Fruit fly (Drosophila melanogaster) whole organism, larva: ENCODE data around the gene lgs.

Source experiments
- noc ChIP-seq: fragments of 200-800 bp; sonication (Bioruptor generic); optimal IDR thresholded peaks from 3 replicates; lab custom pipeline; 2019; ENCODE audit warnings: missing biosample characterization, mild to moderate bottlenecking, missing genetic modification characterization, moderate library complexity

lgs gene

DNA sequence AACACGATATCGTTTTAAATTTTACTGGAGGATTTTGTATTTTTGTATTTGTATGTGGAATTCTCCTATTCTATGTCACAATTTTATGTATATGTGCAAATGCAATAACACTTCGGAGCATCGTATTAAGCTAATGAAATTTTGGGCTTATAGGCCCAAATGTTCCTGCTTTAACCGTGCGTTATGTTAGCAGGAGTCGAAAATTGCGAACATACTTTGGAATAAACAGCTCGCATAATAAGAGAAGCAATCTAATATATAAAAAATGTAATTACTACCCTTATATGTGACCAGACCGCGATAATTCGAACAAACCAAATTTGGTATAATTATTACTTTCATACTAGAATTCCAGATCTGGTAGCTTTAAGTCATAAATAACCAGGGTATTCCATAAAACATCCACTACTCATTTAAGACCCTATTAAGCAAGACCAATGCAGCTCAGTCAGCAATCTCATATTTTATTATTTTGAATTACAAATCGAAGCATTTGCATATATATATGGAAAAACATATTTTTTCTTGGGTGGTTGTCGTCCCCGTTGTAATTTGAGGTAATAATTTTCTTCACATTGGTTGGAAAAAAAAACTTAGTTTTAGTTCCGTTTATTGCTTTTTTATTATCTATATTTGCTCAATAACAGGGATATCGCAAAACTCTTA, at the start of gene lgs:
Gene lgs (minus strand): TSS at position 320 of the 666 bp plus-strand sequence.
- no peak for TF ChIP-seq noc (tag; lab: Kevin White, UChicago)

DNA sequence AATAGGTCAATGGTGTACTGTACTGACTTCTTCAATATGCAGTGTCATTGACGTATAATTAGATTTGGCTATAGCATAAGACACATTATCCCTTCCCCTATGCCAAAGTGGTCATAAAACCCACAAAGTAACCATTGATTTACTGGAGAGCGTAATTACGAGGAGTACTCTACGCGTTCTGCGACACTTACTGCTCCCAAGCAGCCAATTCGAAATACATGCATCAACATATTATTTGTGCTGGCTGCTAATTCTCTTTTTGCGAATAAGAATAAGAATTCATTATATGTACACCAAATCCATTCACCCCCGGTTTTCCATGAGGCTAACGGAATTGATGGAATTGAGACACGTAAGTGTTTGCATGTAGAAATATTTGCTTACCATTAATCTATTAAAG, 48.9 kb upstream of the lgs start:
- no peak for TF ChIP-seq noc (tag; lab: Kevin White, UChicago)

DNA sequence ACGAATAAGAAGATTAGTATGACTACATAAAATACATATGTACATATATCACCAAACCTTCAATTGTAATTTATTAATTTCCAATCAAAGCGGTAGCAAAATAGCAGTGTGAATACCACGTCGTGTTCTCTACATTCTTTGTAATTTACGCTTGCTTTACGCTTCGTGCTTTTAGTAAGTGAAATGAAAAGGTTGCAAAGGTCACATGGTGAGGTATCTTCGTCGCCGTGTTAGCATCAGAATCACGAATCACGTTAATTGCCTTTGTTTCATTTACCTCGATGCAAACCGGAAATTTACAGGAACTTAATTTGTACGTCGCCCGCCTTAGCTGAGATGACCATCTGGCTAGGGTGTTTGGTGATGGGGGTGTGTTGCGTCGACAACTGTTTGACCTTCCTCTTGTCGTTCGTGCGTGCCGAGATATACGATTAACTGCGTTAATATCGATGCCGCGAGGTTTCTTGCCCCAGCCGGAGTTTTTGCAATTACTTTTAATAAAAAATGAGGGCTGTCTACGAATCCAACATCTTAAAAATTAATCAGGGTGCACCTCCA, 47.1 kb upstream of the lgs start:
- TF ChIP-seq noc (tag; lab: Kevin White, UChicago) = no peak

DNA sequence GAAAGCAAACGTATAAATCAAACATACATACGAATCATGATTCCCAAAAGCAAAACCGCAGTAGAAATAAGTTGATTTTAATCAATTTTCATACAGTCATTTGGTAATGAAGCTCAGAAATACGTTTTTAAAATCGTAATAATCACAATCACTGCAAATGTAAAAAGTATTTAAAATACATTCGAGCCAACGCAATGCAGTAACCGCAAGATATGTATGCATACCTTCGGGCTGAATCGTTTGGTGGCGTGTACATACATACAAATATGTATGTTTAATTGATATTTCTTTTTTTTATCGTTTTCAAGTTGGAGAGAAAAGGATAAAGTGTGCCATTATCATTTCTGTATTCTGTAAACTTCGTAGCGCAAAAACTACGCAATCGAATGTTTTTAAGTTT, 46.4 kb upstream of the lgs start:
- TF ChIP-seq noc (tag; lab: Kevin White, UChicago) = no peak

DNA sequence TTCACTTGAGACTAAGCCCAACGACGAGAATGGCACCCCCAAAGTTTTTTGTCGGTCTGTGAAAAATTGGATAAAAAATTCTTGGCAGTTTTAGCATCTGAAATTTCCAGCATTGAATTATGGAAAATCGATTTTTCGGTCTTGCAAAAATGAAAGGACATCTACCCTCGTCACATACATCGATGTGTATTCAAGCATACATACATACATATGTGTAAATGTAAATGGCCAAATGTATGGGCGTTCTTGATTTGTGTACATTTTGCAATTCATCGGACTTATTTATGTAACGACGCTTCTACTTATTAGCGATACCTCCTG, 45.8 kb upstream of the lgs start:
- TF ChIP-seq noc (tag; lab: Kevin White, UChicago) = no peak

DNA sequence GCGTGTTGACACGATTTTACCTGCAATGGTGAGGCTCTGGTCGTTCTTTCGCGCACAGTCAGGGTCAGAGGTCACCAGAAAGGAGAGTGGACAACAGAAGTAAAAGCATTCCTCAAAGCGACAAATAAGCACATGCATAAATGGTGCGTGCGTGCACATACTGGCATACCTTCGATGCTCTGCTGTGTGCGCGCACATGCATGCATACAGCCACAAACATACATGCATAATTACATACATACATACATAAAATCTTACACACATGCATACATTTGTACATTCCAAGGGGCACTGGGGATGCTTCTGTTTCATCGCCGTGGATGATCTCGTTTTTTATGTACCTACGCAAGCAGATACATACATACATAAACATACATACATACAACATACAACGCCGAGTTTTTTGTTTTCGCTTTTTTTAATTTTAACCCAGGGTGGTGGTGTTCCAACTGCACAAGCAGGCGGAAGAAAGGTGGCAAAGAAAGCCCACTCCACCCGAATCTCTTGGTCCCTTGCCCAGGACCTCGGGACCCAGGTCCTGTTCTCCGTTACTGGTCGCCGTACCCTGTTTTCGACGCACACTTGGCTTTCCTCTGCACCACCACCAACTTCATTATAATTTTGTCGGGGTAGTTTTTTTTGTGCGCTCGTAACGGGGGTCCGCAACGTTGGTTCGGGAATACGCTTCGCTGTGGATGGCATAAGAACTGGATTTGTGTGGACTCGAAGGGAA, 45.3 kb upstream of the lgs start, which contains the start of gene Asator:
Gene Asator (minus strand): TSS at position 167 of the 733 bp plus-strand sequence.
- no peak for TF ChIP-seq noc (tag; lab: Kevin White, UChicago)

DNA sequence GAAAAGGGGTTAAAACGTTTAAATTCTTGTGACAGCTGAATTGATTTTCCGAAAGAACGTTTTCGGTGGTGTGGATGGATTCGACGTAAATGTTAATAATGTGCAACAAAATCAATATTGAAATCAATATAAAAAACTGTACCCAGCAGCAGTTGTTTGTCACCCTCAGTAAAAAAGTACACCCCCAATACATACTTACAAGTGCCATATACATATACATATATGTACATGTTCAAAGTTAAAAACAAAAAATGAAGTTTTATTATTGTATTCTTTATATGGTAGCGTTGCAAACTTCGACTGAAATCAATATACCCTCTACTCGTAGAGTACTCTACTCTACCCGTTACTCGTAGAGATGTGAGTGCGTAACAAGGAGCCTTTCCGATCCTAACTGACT, 43.8 kb upstream of the lgs start:
- no peak for TF ChIP-seq noc (tag; lab: Kevin White, UChicago)

DNA sequence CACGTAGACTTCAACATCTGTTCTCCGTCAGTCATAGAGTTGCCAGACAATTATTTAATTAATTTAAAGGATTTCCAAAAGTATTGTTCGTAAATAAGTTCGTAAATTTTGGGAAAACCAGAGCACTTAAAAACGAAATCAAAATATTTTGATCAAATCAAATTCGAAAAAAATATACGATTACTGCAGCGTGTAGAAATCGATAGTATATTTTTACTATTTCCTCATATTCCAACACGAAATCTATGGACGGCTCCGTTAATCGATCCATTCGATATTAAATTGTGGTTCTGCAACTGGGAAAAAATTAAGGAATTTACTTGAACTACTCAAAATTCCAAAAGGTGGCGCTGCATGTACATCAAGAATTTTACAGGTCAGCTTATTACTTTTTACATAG, 42.7 kb upstream of the lgs start:
- no peak for TF ChIP-seq noc (tag; lab: Kevin White, UChicago)

DNA sequence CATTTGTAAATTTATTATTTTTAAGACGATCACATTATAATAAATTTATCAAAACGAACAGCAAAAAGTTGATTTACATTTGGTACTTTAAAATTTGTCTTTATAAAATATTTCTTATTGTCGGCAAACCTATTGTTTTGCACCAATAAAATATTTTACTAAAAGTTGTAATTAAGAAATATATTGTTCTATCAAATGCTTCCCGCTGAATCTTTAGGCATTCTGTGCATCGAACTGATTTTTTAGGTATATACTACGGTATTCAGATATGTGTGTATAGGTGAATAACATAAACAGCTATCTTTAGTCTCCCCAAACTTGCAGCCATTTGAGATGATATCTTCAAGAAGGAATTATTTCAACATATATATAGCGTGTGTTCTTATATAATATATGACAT, 42.1 kb upstream of the lgs start:
- TF ChIP-seq noc (tag; lab: Kevin White, UChicago) = no peak

DNA sequence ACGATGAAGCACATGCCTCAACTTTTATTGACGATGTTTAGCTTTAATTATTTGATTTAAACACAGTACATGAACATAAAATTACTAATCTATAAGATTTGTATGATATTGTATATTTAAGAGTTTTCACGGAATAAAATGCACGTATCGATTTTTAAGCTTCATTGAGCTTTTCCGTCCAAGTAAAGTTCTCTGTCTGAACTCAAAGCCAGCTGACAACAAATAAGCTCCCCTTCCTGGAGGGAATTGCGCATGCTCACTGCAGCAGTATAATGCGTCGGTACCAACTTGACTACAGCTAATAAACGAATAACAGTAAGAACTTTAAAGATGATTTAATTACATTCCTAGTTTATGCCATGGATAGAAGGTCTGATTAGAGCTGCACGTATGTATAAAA, 39.9 kb upstream of the lgs start:
- TF ChIP-seq noc (tag; lab: Kevin White, UChicago) = no peak

DNA sequence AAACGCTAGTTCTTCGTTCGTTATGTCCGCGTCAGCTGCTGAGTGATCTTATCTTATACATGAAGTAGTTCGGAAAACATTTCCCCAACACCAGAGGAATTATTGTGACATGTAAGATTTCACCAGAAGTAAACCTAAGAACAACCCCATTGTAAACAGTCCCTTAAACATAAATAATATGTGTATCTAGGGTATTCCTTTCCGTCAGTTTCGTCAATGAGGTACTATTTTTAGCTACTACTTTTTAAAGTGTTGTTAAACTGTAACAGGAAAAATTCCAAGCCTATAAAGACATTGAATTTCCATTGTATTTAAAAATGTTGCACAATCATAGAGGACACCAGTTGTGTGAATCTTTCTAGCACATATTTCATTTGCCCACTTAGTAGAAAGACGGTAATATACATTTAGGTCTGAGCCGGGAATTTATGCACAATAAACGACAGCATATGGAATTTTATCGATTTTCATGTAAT, 39.0 kb upstream of the lgs start:
- no peak for TF ChIP-seq noc (tag; lab: Kevin White, UChicago)

DNA sequence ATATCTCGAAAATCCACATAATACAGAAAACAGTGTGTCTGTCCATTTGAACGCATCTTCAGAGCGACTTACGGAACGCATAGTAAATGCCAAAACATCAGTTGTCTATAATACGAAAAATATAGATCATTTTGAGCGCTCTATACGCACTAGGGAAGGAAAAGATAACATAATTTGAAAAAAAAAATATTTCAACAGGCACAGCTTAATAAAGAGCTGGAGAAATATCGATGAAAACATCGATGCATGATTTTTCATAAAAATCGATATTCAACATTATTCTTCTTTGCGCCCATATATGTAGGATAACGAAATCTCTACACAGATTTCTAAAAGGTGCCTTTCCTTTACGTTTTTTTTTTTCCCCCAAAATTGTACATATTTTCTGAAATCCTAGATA, 38.0 kb upstream of the lgs start:
- no peak for TF ChIP-seq noc (tag; lab: Kevin White, UChicago)

DNA sequence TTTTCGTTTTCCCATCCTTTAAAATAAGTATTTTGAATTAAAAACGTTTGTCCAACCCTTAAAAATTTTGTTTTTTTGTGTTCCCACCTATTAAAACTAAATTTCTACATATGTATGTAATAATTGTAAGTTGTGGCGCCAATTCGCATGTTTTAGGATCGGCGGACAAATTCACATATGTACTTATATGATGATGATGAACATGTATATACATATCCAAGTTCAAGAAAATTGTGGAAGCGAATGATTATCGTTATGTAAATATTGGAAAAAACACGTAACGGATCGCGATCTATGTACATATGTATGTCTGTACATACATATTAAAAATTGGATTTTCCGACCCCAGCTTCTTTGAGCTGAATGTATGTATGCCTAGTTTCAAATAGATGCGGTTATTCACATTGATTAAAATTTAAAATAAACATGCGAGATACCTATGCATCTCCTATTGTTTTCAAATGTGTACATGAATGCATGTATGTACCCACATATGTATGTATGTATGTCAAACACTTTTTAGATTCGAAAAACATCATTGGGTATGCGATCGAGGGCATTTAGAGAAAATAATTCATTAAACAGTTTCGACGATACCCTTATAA, 25.0 kb upstream of the lgs start:
- TF ChIP-seq noc (tag; lab: Kevin White, UChicago) = no peak

DNA sequence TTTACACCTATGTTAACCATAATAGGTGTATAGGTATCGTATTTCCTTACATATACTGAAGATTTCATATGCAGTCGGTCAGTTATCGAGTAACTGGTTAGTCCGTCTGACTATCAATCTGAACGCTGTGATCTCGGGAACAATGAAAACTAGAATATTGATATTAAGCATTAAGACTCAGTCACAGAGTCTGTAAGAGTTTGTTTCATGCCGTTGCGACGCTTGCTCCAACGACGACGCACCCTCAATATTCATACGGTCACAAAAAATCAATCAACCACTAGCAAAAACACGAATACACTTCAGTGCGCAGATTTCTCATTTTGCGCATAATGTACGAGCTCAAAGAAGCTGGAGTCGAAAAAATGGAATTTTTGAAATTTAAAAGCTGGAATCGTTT, 24.3 kb upstream of the lgs start:
- TF ChIP-seq noc (tag; lab: Kevin White, UChicago) = no peak

DNA sequence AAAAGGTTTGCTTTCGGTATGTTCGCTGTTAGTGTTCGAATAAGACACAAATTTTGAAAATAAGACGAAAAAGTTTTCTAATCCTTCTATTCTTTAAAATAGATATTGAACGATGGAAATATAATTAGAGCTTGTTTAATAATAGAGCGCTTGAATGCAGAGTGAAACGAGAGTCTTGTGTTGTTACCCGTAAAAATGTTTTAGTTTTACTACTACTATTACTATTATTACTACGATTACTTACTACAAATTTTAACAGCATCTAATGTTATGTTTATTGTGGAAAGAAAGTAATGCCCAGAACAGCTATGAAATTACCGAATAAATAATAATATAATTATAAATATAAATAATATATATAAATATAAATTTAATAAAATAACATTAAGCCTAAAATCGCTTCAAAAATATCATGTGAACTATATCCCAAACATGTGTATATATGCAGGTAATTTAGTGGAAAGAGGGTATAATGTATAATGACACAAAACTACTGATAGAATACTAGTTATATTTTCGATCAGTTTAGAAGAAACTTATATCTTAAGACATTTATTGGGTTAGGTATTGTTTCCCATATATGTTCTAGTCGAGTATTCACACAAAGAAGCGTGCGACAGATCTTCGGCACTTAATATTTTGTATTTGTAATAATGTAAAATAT, 23.4 kb upstream of the lgs start, which contains the start of gene CG33941:
Gene CG33941 (plus strand): TSS at position 522 of the 664 bp plus-strand sequence.
- TF ChIP-seq noc (tag; lab: Kevin White, UChicago) = no peak

DNA sequence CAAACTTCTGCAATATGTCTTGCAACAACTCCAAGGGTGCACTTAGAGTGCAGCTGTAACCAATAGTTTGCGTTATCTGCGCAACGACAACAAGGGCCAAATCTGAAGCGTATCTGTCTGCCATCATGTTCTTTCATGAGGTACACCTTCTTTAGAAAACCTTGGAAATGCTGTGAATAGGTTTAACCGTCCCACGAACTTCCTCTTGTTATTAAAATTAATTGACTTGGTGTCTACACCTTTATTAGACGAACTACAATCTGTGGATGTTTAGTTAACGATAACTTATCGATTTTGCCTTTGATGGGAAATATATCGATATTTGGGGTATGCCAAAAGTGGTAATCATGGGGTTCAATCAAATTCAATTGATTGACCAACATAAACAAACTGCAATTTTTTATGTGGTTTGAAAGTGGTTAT, 22.8 kb upstream of the lgs start, which contains the start of gene Taf3:
Gene Taf3 (minus strand): TSS at position 286 of the 423 bp plus-strand sequence.
- TF ChIP-seq noc (tag; lab: Kevin White, UChicago) = no peak
